Worm (Caenorhabditis elegans) whole organism, L2 larva: Measurements from ENCODE around the gene spr-2.
A peak's percentile ranks its signal among the peaks of the same experiment; 100 is the strongest.

ENCODE experiments used
- alr-1 ChIP-seq: fragments of 150-350 bp; optimal IDR thresholded peaks from 2 replicates; lab custom pipeline; 2014; ENCODE audit warnings: missing biosample characterization, missing genetic modification characterization
- aly-2 ChIP-seq: fragments of 150-350 bp; optimal IDR thresholded peaks from 2 replicates; lab custom pipeline; 2014; ENCODE audit warnings: missing biosample characterization, missing genetic modification characterization
- ama-1 ChIP-seq: fragments of 150-350 bp; optimal IDR thresholded peaks from 2 replicates; lab custom pipeline; 2018; ENCODE audit warnings: inconsistent platforms
- blmp-1 ChIP-seq: sonication (generic microtip); optimal IDR thresholded peaks from 2 replicates; lab custom pipeline; 2017; ENCODE audit warnings: missing genetic modification characterization, mild to moderate bottlenecking, missing compliant biosample characterization, antibody characterized with exemption, moderate library complexity; ENCODE audit not compliant: insufficient read depth
- ceh-82 ChIP-seq: fragments of 150-350 bp; optimal IDR thresholded peaks from 2 replicates; lab custom pipeline; 2014; ENCODE audit warnings: missing biosample characterization, missing genetic modification characterization
- fos-1 ChIP-seq: fragments of 150-350 bp; optimal IDR thresholded peaks from 2 replicates; lab custom pipeline; 2014; ENCODE audit warnings: missing biosample characterization, missing genetic modification characterization
- nhr-11 ChIP-seq: fragments of 150-350 bp; optimal IDR thresholded peaks from 2 replicates; lab custom pipeline; 2014; ENCODE audit warnings: missing biosample characterization, missing genetic modification characterization
- nhr-12 ChIP-seq: fragments of 150-350 bp; optimal IDR thresholded peaks from 2 replicates; lab custom pipeline; 2014; ENCODE audit warnings: missing biosample characterization, missing genetic modification characterization
- nhr-23 ChIP-seq: fragments of 150-350 bp; optimal IDR thresholded peaks from 2 replicates; lab custom pipeline; 2014; ENCODE audit warnings: missing biosample characterization, missing genetic modification reagents, missing genetic modification characterization
- nhr-25 ChIP-seq: fragments of 150-350 bp; sonication (generic microtip); optimal IDR thresholded peaks from 3 replicates; lab custom pipeline; 2014; ENCODE audit warnings: missing biosample characterization, missing genetic modification characterization
- nhr-6 ChIP-seq: fragments of 150-350 bp; optimal IDR thresholded peaks from 2 replicates; lab custom pipeline; 2014; ENCODE audit warnings: missing biosample characterization, missing genetic modification characterization
- snpc-4 ChIP-seq: fragments of 150-350 bp; optimal IDR thresholded peaks from 2 replicates; lab custom pipeline; 2014; ENCODE audit warnings: missing biosample characterization, missing genetic modification characterization
- unc-62 ChIP-seq: fragments of 150-350 bp; optimal IDR thresholded peaks from 2 replicates; lab custom pipeline; 2014; ENCODE audit warnings: missing biosample characterization, missing genetic modification reagents, missing genetic modification characterization

ce11 chrIV:8920284-8920806, 29.1 kb downstream of the spr-2 start:
- TF ChIP-seq nhr-12 (tag; lab: Kevin White, UChicago) (no peak), ceh-82 (tag; lab: Kevin White, UChicago) (no peak), alr-1 (no peak), ama-1 (lab: Kevin White, UChicago) (no peak), unc-62 (GFP tag; lab: Kevin White, UChicago) (no peak), snpc-4 (tag; lab: Kevin White, UChicago) (no peak), nhr-25 (no peak), blmp-1 (tag; lab: Kevin White, UChicago) (no peak), nhr-11 (tag; lab: Kevin White, UChicago) (no peak), nhr-23 (tag; lab: Kevin White, UChicago) (no peak), nhr-6 (tag; lab: Kevin White, UChicago) (no peak), aly-2 (no peak), fos-1 (peak; percentile 12)
